Worm (Caenorhabditis elegans): ENCODE results near the gene fmo-2.
A peak's percentile ranks its signal among the peaks of the same experiment; 100 is the strongest.

fmo-2 gene

DNA sequence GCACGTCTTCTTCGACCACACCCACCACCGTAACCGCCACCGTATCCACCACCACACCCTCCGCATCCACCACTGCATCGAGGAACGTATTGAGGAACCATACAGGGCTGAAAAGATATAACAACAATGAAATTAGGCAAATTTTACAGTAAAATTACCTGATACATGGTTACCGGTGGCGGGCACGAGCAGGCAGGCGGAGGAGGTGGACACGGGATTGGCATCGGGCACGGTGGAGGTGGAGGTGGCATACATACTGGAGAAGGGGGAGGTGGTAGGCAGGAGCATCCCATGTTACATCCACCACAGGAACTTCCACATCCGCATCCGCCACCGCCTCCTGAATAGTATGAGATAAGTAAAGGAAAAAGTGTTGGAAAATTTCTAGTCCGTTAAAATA, 16.2 kb downstream of the fmo-2 start:
- TF ChIP-seq unc-62 (GFP tag; optimal IDR thresholded peaks at IDR 0.05) = no peak
- no peak for TF ChIP-seq hmg-11 (tag; optimal IDR thresholded peaks at IDR 0.05)
- TF ChIP-seq nhr-76 (tag; optimal IDR thresholded peaks at IDR 0.05) = no peak
- no peak for TF ChIP-seq lin-39 (tag; optimal IDR thresholded peaks at IDR 0.05)
- TF ChIP-seq R02D3.7 (tag; optimal IDR thresholded peaks at IDR 0.05) = no peak
- TF ChIP-seq ceh-9 (tag; optimal IDR thresholded peaks at IDR 0.05) = no peak

DNA sequence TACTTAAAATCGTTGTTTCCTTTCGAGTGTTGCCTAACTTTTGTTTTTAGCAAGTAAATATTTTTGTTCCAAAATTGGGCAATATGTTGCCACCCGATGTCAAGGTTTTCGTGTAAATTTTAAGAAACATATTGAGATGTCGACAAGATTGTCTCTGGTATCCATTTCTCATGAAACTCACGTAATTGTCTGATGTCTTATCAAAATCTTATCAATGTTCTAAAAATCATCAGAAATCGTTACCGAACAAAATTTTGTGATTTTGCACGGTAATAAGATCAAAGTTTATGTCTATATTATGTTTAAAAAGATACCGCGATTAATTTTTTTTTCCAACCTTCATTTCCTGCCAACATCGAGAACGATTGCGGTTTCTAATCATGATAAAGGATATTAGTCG, 16.7 kb downstream of the fmo-2 start:
- no peak for TF ChIP-seq ceh-28 (tag; optimal IDR thresholded peaks at IDR 0.05)
- TF ChIP-seq ceh-16 (tag; optimal IDR thresholded peaks at IDR 0.05) = no peak
- no peak for TF ChIP-seq nhr-77 (tag; optimal IDR thresholded peaks at IDR 0.05)
- TF ChIP-seq lsy-12 (tag; optimal IDR thresholded peaks at IDR 0.05) = no peak
- no peak for TF ChIP-seq mdl-1 (tag; optimal IDR thresholded peaks at IDR 0.05)
- no peak for TF ChIP-seq ztf-11 (tag; optimal IDR thresholded peaks at IDR 0.05)
- TF ChIP-seq nhr-67 (tag; optimal IDR thresholded peaks at IDR 0.05) = no peak
- TF ChIP-seq nfya-1 (tag; optimal IDR thresholded peaks at IDR 0.05; ENCODE audit: insufficient read depth) = no peak
- TF ChIP-seq ztf-4 (tag; optimal IDR thresholded peaks at IDR 0.05) = no peak
- TF ChIP-seq nhr-28 (tag; optimal IDR thresholded peaks at IDR 0.05) = no peak
- no peak for TF ChIP-seq skn-1 (tag; optimal IDR thresholded peaks at IDR 0.05)
- TF ChIP-seq ceh-82 (tag; optimal IDR thresholded peaks at IDR 0.05) = no peak
- TF ChIP-seq fkh-2 (tag; optimal IDR thresholded peaks at IDR 0.05) = no peak
- no peak for TF ChIP-seq R02D3.7 (tag; optimal IDR thresholded peaks at IDR 0.05)
- TF ChIP-seq nhr-12 (tag; optimal IDR thresholded peaks at IDR 0.05) = no peak
- no peak for TF ChIP-seq egl-5 (tag; optimal IDR thresholded peaks at IDR 0.05)
- TF ChIP-seq nhr-25 (tag; optimal IDR thresholded peaks at IDR 0.05) = no peak
- no peak for TF ChIP-seq nhr-43 (tag; optimal IDR thresholded peaks at IDR 0.05; ENCODE audit: poor library complexity, severe bottlenecking)
- no peak for TF ChIP-seq lin-39 (tag; optimal IDR thresholded peaks at IDR 0.05)
- no peak for TF ChIP-seq fkh-10 (GFP tag; optimal IDR thresholded peaks at IDR 0.05)

DNA sequence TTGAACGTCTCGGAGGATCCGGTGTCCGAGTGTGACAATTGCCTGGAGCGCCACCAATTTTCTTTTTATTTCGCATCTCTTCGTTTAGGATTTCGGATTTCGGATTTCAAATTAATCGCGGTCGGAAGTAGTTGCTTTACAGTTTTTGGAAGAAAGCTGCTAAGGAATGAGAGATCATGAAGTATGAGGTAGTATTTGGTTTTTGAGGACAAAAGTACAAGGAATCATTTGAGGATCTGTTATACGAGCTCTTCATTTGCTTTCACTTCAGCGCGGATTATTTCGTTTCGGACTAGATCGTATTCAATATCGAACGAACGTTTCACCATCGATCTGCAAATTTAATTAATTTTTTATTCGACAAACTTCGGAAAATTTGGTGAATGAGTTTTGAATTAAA, 17.3 kb downstream of the fmo-2 start, which contains the start of gene R102.11:
TSS of gene R102.11 (minus strand) at position 101 of the 400 bp plus-strand sequence.
- TF ChIP-seq ZK546.5 (tag; optimal IDR thresholded peaks at IDR 0.05) = no peak
- TF ChIP-seq daf-12 (tag; optimal IDR thresholded peaks at IDR 0.05) = no peak
- TF ChIP-seq nhr-23 (tag; optimal IDR thresholded peaks at IDR 0.05) = no peak
- no peak for TF ChIP-seq elt-1 (tag; optimal IDR thresholded peaks at IDR 0.05)
- no peak for TF ChIP-seq jun-1 (tag; optimal IDR thresholded peaks at IDR 0.05)
- TF ChIP-seq ztf-4 (tag; optimal IDR thresholded peaks at IDR 0.05) = no peak
- no peak for TF ChIP-seq pha-4 (tag; optimal IDR thresholded peaks at IDR 0.05)

DNA sequence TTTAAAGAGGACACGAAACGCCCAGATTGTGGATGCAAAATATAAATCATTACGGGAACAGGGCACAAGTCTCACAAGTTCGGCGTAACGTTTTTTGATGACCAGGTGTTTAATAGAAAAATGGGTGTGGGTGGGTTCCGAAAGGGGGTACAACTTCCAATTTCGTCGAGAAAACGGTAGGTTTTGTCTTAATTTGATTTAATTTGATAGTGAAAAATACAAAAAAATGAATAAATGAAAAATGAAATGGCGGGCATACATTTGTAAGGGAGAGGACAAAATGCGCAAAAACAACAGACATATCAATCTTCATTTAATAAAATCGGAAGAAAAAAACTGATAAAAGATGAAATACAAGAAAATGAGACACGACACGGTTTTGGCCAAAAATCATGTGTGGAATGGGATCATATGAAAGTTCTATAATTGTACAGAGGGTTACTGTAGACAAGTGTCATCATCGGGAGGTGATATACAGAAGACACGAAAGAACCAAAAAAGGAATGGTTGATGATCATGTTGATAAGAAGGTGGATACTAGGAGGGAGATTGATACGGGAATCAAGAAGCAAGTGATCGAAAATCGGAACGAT, 19.6 kb downstream of the fmo-2 start:
- TF ChIP-seq nhr-43 (tag; optimal IDR thresholded peaks at IDR 0.05; ENCODE audit: poor library complexity, severe bottlenecking) (peak; percentile 71), nhr-23 (tag; optimal IDR thresholded peaks at IDR 0.05) (peak; percentile 37), ama-1 (optimal IDR thresholded peaks at IDR 0.05) (no peak), elt-3 (tag; optimal IDR thresholded peaks at IDR 0.05) (peak in 1 of 3 experiments; percentile 28), lsy-12 (tag; optimal IDR thresholded peaks at IDR 0.05) (no peak)

DNA sequence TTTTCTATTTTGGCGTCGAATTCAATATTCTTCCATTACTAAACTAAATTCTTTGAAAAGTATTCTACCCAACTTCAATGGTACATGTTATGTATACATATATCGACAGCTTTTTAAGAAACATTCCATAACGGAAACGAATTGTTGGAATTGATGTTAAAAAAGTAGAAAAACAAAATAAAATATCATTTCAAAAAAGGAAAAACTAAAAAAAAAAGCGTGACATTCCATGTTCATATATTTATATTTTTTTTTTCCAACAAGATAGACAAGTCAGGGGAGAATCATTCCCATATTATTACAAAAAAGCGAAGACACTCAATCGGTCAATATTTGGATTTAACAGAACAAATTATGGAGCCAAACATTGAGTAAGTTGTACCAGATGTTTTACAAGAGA, 22.9 kb downstream of the fmo-2 start, which contains the start of gene R102.10:
TSS of gene R102.10 (plus strand) at position 301 of the 400 bp plus-strand sequence.
- TF ChIP-seq lin-15B (tag; optimal IDR thresholded peaks at IDR 0.05) (no peak), ZK546.5 (tag; optimal IDR thresholded peaks at IDR 0.05) (no peak), ceh-28 (tag; optimal IDR thresholded peaks at IDR 0.05) (no peak), egl-5 (tag; optimal IDR thresholded peaks at IDR 0.05) (no peak), aly-2 (tag; optimal IDR thresholded peaks at IDR 0.05) (no peak), ceh-9 (tag; optimal IDR thresholded peaks at IDR 0.05) (no peak), R02D3.7 (tag; optimal IDR thresholded peaks at IDR 0.05) (no peak), jun-1 (tag; optimal IDR thresholded peaks at IDR 0.05) (no peak), tbx-2 (tag; optimal IDR thresholded peaks at IDR 0.05) (no peak), elt-1 (tag; optimal IDR thresholded peaks at IDR 0.05) (no peak), daf-12 (tag; optimal IDR thresholded peaks at IDR 0.05) (no peak), lsy-12 (tag; optimal IDR thresholded peaks at IDR 0.05) (no peak)
